Worm (Caenorhabditis elegans): ENCODE results near the gene W02F12.4.

- TF ChIP-seq med-1 (GFP tag; optimal IDR thresholded peaks at IDR 0.05; ENCODE audit: insufficient read depth) (no peak), ztf-29 (GFP tag; IDR thresholded peaks at IDR 0.05) (no peak), ref-1 (GFP tag; conservative IDR thresholded peaks at IDR 0.05) (no peak), flt-1 (GFP tag; IDR thresholded peaks at IDR 0.05) (no peak), cog-1 (tag; optimal IDR thresholded peaks at IDR 0.05) (no peak), tab-1 (GFP tag; IDR thresholded peaks at IDR 0.05) (no peak)
Measured at ce11 chrV:6727222-6727621, 20.5 kb upstream of the W02F12.4 start, which contains the start of gene ZC487.1.

Measured in whole organism, midembryonic.